Worm (Caenorhabditis elegans) whole organism, young adult: ENCODE data around the gene W02D7.5.

Source experiments
- B0336.3 ChIP-seq: fragments of 200-800 bp; sonication (Bioruptor generic); IDR thresholded peaks from 2 replicates; pipeline ENCODE4 v1.3.6; 2022; ENCODE audit warnings: missing genetic modification characterization, missing compliant biosample characterization
- F22D6.2 ChIP-seq: sonication (generic microtip); optimal IDR thresholded peaks from 2 replicates; lab custom pipeline; 2016; ENCODE audit warnings: mild to moderate bottlenecking, missing genetic modification characterization, missing compliant biosample characterization
- Y79H2A.3 ChIP-seq: fragments of 200-800 bp; sonication (Bioruptor generic); conservative IDR thresholded peaks from 2 replicates; pipeline ENCODE4 v1.3.6; 2022; ENCODE audit warnings: missing genetic modification reagents, missing genetic modification characterization, missing compliant biosample characterization
- ama-1 ChIP-seq, 3 experiments: fragments of 150-350 bp in 1 of 3; sonication (generic microtip) in 2 of 3; optimal IDR thresholded peaks; 2 replicates each; lab custom pipeline; 2014 to 2018; ENCODE audit warnings: missing biosample characterization in 2 of 3, missing genetic modification characterization in 2 of 3, missing genetic modification reagents in 2 of 3
- ccch-3 ChIP-seq: fragments of 200-800 bp; sonication (Bioruptor generic); optimal IDR thresholded peaks from 2 replicates; lab custom pipeline; 2018; ENCODE audit warnings: mild to moderate bottlenecking, missing genetic modification characterization, missing compliant biosample characterization
- cebp-1 ChIP-seq, 2 experiments: fragments of 200-800 bp in 1 of 2; sonication (Bioruptor generic) in 1 of 2; sonication (generic microtip) in 1 of 2; IDR thresholded peaks in 1 of 2; optimal IDR thresholded peaks in 1 of 2; 2 replicates each; pipeline versions ENCODE4 v1.3.6 to Lab custom; 2017 to 2022; ENCODE audit warnings: missing compliant biosample characterization in 2 of 2, missing genetic modification characterization in 2 of 2, mild to moderate bottlenecking in 1 of 2, missing genetic modification reagents in 1 of 2, moderate library complexity in 1 of 2
- ceh-100 ChIP-seq: fragments of 200-800 bp; sonication (Bioruptor generic); IDR thresholded peaks from 2 replicates; pipeline ENCODE4 v1.3.6; 2022; ENCODE audit warnings: missing genetic modification reagents, missing genetic modification characterization, missing compliant biosample characterization
- ceh-40 ChIP-seq: fragments of 200-800 bp; sonication (Bioruptor generic); IDR thresholded peaks from 2 replicates; pipeline ENCODE4 v1.3.6; 2022; ENCODE audit warnings: missing genetic modification characterization, missing compliant biosample characterization
- ceh-79 ChIP-seq: sonication (generic microtip); optimal IDR thresholded peaks from 2 replicates; lab custom pipeline; 2017; ENCODE audit warnings: mild to moderate bottlenecking, missing genetic modification characterization, missing compliant biosample characterization
- ceh-91 ChIP-seq: fragments of 200-800 bp; sonication (Bioruptor generic); IDR thresholded peaks from 2 replicates; pipeline ENCODE4 v1.3.6; 2022; ENCODE audit warnings: missing genetic modification reagents, missing genetic modification characterization, missing compliant biosample characterization
- chd-7 ChIP-seq: sonication (generic microtip); optimal IDR thresholded peaks from 2 replicates; lab custom pipeline; 2016; ENCODE audit warnings: mild to moderate bottlenecking, missing genetic modification characterization, moderate library complexity, missing compliant biosample characterization
- dpff-1 ChIP-seq: sonication (generic microtip); optimal IDR thresholded peaks from 2 replicates; lab custom pipeline; 2017; ENCODE audit warnings: mild to moderate bottlenecking, missing genetic modification characterization, missing compliant biosample characterization
- dpl-1 ChIP-seq: fragments of 150-350 bp; optimal IDR thresholded peaks from 2 replicates; lab custom pipeline; 2014; ENCODE audit warnings: missing biosample characterization, missing genetic modification reagents, missing genetic modification characterization
- egl-18 ChIP-seq: fragments of 200-800 bp; sonication (Bioruptor generic); IDR thresholded peaks from 2 replicates; pipeline ENCODE4 v1.3.6; 2022; ENCODE audit warnings: missing genetic modification reagents, missing genetic modification characterization, missing compliant biosample characterization
- egrh-3 ChIP-seq: fragments of 200-800 bp; sonication (Bioruptor generic); IDR thresholded peaks from 2 replicates; pipeline ENCODE4 v1.3.6; 2022; ENCODE audit warnings: missing genetic modification reagents, missing genetic modification characterization, missing compliant biosample characterization
- ets-4 ChIP-seq: fragments of 200-800 bp; sonication (Bioruptor generic); optimal IDR thresholded peaks from 2 replicates; lab custom pipeline; 2018; ENCODE audit warnings: mild to moderate bottlenecking, missing genetic modification characterization, missing compliant biosample characterization
- let-526 ChIP-seq: fragments of 200-800 bp; sonication (Bioruptor generic); IDR thresholded peaks from 2 replicates; pipeline ENCODE4 v1.3.6; 2022; ENCODE audit warnings: missing genetic modification reagents, missing genetic modification characterization, missing compliant biosample characterization
- lin-26 ChIP-seq: fragments of 200-800 bp; sonication (Bioruptor generic); IDR thresholded peaks from 2 replicates; pipeline ENCODE4 v1.3.6; 2022; ENCODE audit warnings: missing genetic modification reagents, missing genetic modification characterization, missing compliant biosample characterization
- lin-40 ChIP-seq: sonication (generic microtip); optimal IDR thresholded peaks from 2 replicates; lab custom pipeline; 2016; ENCODE audit warnings: missing genetic modification characterization, mild to moderate bottlenecking, missing compliant biosample characterization, missing genotype, missing genetic modification reagents
- lir-1 ChIP-seq: fragments of 200-800 bp; sonication (Bioruptor generic); conservative IDR thresholded peaks from 2 replicates; pipeline ENCODE4 v1.3.6; 2022; ENCODE audit warnings: missing genetic modification reagents, missing genetic modification characterization, missing compliant biosample characterization
- madf-8 ChIP-seq: fragments of 200-800 bp; sonication (Bioruptor generic); conservative IDR thresholded peaks from 2 replicates; pipeline ENCODE4 v1.3.6; 2022; ENCODE audit warnings: missing genetic modification reagents, missing genetic modification characterization, missing compliant biosample characterization
- mes-4 ChIP-seq: sonication (generic microtip); optimal IDR thresholded peaks from 2 replicates; lab custom pipeline; 2016; ENCODE audit warnings: missing genotype, missing genetic modification characterization, missing compliant biosample characterization
- nhr-120 ChIP-seq: fragments of 200-800 bp; sonication (Bioruptor generic); IDR thresholded peaks from 2 replicates; pipeline ENCODE4 v1.3.6; 2022; ENCODE audit warnings: missing genetic modification characterization, missing compliant biosample characterization
- nhr-179 ChIP-seq: sonication (generic microtip); optimal IDR thresholded peaks from 2 replicates; lab custom pipeline; 2016; ENCODE audit warnings: mild to moderate bottlenecking, missing genetic modification characterization, missing compliant biosample characterization
- nhr-80 ChIP-seq: sonication (generic microtip); optimal IDR thresholded peaks from 2 replicates; lab custom pipeline; 2016; ENCODE audit warnings: missing genetic modification characterization, missing compliant biosample characterization
- repo-1 ChIP-seq: sonication (generic microtip); optimal IDR thresholded peaks from 2 replicates; lab custom pipeline; 2017; ENCODE audit warnings: mild to moderate bottlenecking, missing genetic modification characterization, missing compliant biosample characterization
- rpc-1 ChIP-seq, 2 experiments: fragments of 150-350 bp in 1 of 2; sonication (generic microtip) in 1 of 2; optimal IDR thresholded peaks; 2 replicates each; lab custom pipeline; 2014 to 2018; ENCODE audit warnings: missing biosample characterization in 1 of 2, missing genetic modification characterization in 1 of 2, missing genetic modification reagents in 1 of 2, missing genotype in 1 of 2
- sea-2 ChIP-seq: fragments of 200-800 bp; sonication (Bioruptor generic); IDR thresholded peaks from 2 replicates; pipeline ENCODE4 v1.3.6; 2022; ENCODE audit warnings: missing genetic modification characterization, missing compliant biosample characterization
- snpc-3.4 ChIP-seq: sonication (generic microtip); optimal IDR thresholded peaks from 2 replicates; lab custom pipeline; 2017; ENCODE audit warnings: missing genetic modification characterization, mild to moderate bottlenecking, missing compliant biosample characterization, antibody characterized with exemption, moderate library complexity, missing genotype, missing genetic modification reagents
- zfh-2 ChIP-seq: fragments of 200-800 bp; sonication (Bioruptor generic); conservative IDR thresholded peaks from 2 replicates; pipeline ENCODE4 v1.3.6; 2022; ENCODE audit warnings: missing genetic modification reagents, missing genetic modification characterization, missing compliant biosample characterization
- ztf-18 ChIP-seq: sonication (generic microtip); optimal IDR thresholded peaks from 2 replicates; lab custom pipeline; 2016; ENCODE audit warnings: missing genotype, mild to moderate bottlenecking, missing genetic modification characterization, missing compliant biosample characterization
- ztf-3 ChIP-seq: fragments of 200-800 bp; sonication (Bioruptor generic); optimal IDR thresholded peaks from 2 replicates; lab custom pipeline; 2018; ENCODE audit warnings: mild to moderate bottlenecking, missing genetic modification characterization, missing compliant biosample characterization

W02D7.5 gene

ce11 chrV:8311210-8311609 lies 12.2 kb upstream of the W02D7.5 start, which contains the start of gene W02D7.12:
TSS of gene W02D7.12 (plus strand) at chrV:8311510.
- TF ChIP-seq ztf-3 (no peak), ceh-100 (GFP tag; lab: Robert Waterston, UW) (no peak), chd-7 (no peak), lin-40 (tag; lab: Kevin White, UChicago) (no peak)

ce11 chrV:8307681-8308080 lies 8.6 kb upstream of the W02D7.5 start, which contains the start of gene clec-218:
TSS of gene clec-218 (plus strand) at chrV:8307942.
- no peak for TF ChIP-seq lin-40 (tag; lab: Kevin White, UChicago)
- peak; percentile 48 for TF ChIP-seq nhr-80 (tag; lab: Kevin White, UChicago)
- no peak for TF ChIP-seq dpff-1 (tag; lab: Kevin White, UChicago)
- no peak for TF ChIP-seq ztf-18 (tag; lab: Kevin White, UChicago)
- no peak for TF ChIP-seq snpc-3.4 (tag; lab: Kevin White, UChicago)
- no peak for TF ChIP-seq ccch-3

ce11 chrV:8307013-8307412 lies 8.0 kb upstream of the W02D7.5 start:
- TF ChIP-seq nhr-80 (tag; lab: Kevin White, UChicago), result peak; percentile 82
- TF ChIP-seq nhr-120, result no peak

ce11 chrV:8306366-8306765 lies 7.3 kb upstream of the W02D7.5 start, which contains the start of gene W02D7.8:
TSS of gene W02D7.8 (minus strand) at chrV:8306466.
- TF ChIP-seq Y79H2A.3 (GFP tag; lab: Robert Waterston, UW), result no peak
- no peak for TF ChIP-seq madf-8 (GFP tag; lab: Robert Waterston, UW)
- no peak for TF ChIP-seq dpff-1 (tag; lab: Kevin White, UChicago)
- no peak for TF ChIP-seq mes-4 (tag; lab: Kevin White, UChicago)
- no peak for TF ChIP-seq repo-1 (tag; lab: Kevin White, UChicago)
- TF ChIP-seq dpl-1 (GFP tag; lab: Kevin White, UChicago), result no peak
- TF ChIP-seq ama-1 (optimal IDR thresholded peaks at IDR 0.05; lab: Kevin White, UChicago), result no peak
- TF ChIP-seq ama-1 (GFP tag; optimal IDR thresholded peaks at IDR 0.05; lab: Kevin White, UChicago), result no peak
- TF ChIP-seq ceh-79 (tag; lab: Kevin White, UChicago), result no peak
- TF ChIP-seq ceh-91, result no peak
- TF ChIP-seq rpc-1 (optimal IDR thresholded peaks at IDR 0.05; lab: Kevin White, UChicago), result no peak
- no peak for TF ChIP-seq rpc-1 (tag; optimal IDR thresholded peaks at IDR 0.05; lab: Kevin White, UChicago)
- no peak for TF ChIP-seq cebp-1 (GFP tag; IDR thresholded peaks at IDR 0.05; lab: Robert Waterston, UW)
- no peak for TF ChIP-seq cebp-1 (tag; optimal IDR thresholded peaks at IDR 0.05; lab: Kevin White, UChicago)
- TF ChIP-seq egl-18 (GFP tag; lab: Robert Waterston, UW), result no peak
- no peak for TF ChIP-seq egrh-3 (GFP tag; lab: Robert Waterston, UW)
- TF ChIP-seq sea-2 (GFP tag; lab: Robert Waterston, UW), result no peak

- TF ChIP-seq lir-1 (GFP tag; lab: Robert Waterston, UW) (no peak), ets-4 (GFP tag; lab: Kevin White, UChicago) (no peak), lin-26 (GFP tag; lab: Robert Waterston, UW) (no peak), let-526 (peak; percentile 24; the same call in 1 of the 2 replicates), zfh-2 (GFP tag; lab: Robert Waterston, UW) (no peak), nhr-80 (tag; lab: Kevin White, UChicago) (peak; percentile 59), nhr-179 (tag; lab: Kevin White, UChicago) (no peak), B0336.3 (GFP tag; lab: Robert Waterston, UW) (no peak), F22D6.2 (tag; lab: Kevin White, UChicago) (no peak), ceh-40 (GFP tag; lab: Robert Waterston, UW) (no peak)
These were observed 6.9 kb upstream of the W02D7.5 start for ce11 chrV:8305940-8306339.
